Fruit fly (Drosophila melanogaster) whole organism, embryonic: ENCODE measurements around the gene Nazo.

Source experiments
- B-H1 ChIP-seq: fragments of 200-800 bp; sonication (Bioruptor generic); IDR thresholded peaks from 3 replicates; pipeline ENCODE4 v1.3.6; 2022; ENCODE audit warnings: missing biosample characterization, missing genetic modification characterization
- Blimp-1 ChIP-seq: fragments of 200-800 bp; sonication (Bioruptor generic); optimal IDR thresholded peaks from 3 replicates; lab custom pipeline; 2018; ENCODE audit warnings: missing biosample characterization, missing genetic modification characterization, mild to moderate bottlenecking, moderate library complexity, missing genetic modification reagents
- CG10209 ChIP-seq: fragments of 200-800 bp; sonication (Bioruptor generic); optimal IDR thresholded peaks from 3 replicates; lab custom pipeline; 2017; ENCODE audit warnings: missing biosample characterization, mild to moderate bottlenecking, missing genetic modification characterization, missing genetic modification reagents
- CG11085 ChIP-seq: fragments of 200-800 bp; sonication (Bioruptor generic); IDR thresholded peaks from 2 replicates; pipeline ENCODE4 v1.3.6; 2022; ENCODE audit warnings: missing biosample characterization, missing genetic modification characterization
- CG12071 ChIP-seq: fragments of 200-800 bp; sonication (Bioruptor generic); optimal IDR thresholded peaks from 3 replicates; lab custom pipeline; 2018; ENCODE audit warnings: missing biosample characterization, mild to moderate bottlenecking, missing genetic modification characterization
- CG12104 ChIP-seq: fragments of 200-800 bp; sonication (Bioruptor generic); optimal IDR thresholded peaks from 3 replicates; lab custom pipeline; 2016; ENCODE audit warnings: missing biosample characterization, missing genetic modification characterization
- CG12391 ChIP-seq: fragments of 200-800 bp; sonication (Bioruptor generic); optimal IDR thresholded peaks from 3 replicates; lab custom pipeline; 2018; ENCODE audit warnings: missing biosample characterization, mild to moderate bottlenecking, missing genetic modification characterization, moderate library complexity
- CG12659 ChIP-seq: fragments of 200-800 bp; sonication (Bioruptor generic); optimal IDR thresholded peaks from 3 replicates; lab custom pipeline; 2017; ENCODE audit warnings: mild to moderate bottlenecking, missing biosample characterization, missing genetic modification reagents, missing genetic modification characterization
- CG15011 ChIP-seq: fragments of 200-800 bp; sonication (Bioruptor generic); optimal IDR thresholded peaks from 3 replicates; lab custom pipeline; 2018; ENCODE audit warnings: missing biosample characterization, mild to moderate bottlenecking, missing genetic modification characterization
- CG15269 ChIP-seq: fragments of 200-800 bp; sonication (Bioruptor generic); optimal IDR thresholded peaks from 2 replicates; lab custom pipeline; 2018; ENCODE audit warnings: missing biosample characterization, mild to moderate bottlenecking, missing genetic modification characterization, moderate library complexity
- CG17361 ChIP-seq: fragments of 200-800 bp; sonication (Bioruptor generic); IDR thresholded peaks from 3 replicates; pipeline ENCODE4 v1.3.6; 2022; ENCODE audit warnings: missing biosample characterization, missing genetic modification characterization
- CG17568 ChIP-seq: fragments of 200-800 bp; sonication (Bioruptor generic); optimal IDR thresholded peaks from 2 replicates; lab custom pipeline; 2018; ENCODE audit warnings: missing biosample characterization, mild to moderate bottlenecking, missing genetic modification characterization, moderate library complexity
- CG2678 ChIP-seq: fragments of 200-800 bp; sonication (Bioruptor generic); optimal IDR thresholded peaks from 3 replicates; lab custom pipeline; 2019; ENCODE audit warnings: missing biosample characterization, mild to moderate bottlenecking, missing genetic modification characterization, moderate library complexity
- CG31224 ChIP-seq: fragments of 200-800 bp; sonication (Bioruptor generic); IDR thresholded peaks from 2 replicates; pipeline ENCODE4 v1.3.6; 2022; ENCODE audit warnings: missing biosample characterization, missing genetic modification characterization
- CG3281 ChIP-seq: fragments of 200-800 bp; sonication (Bioruptor generic); optimal IDR thresholded peaks from 3 replicates; lab custom pipeline; 2017; ENCODE audit warnings: missing biosample characterization, mild to moderate bottlenecking, missing genetic modification characterization
- CG33213 ChIP-seq: fragments of 200-800 bp; sonication (Bioruptor generic); optimal IDR thresholded peaks from 3 replicates; lab custom pipeline; 2016; ENCODE audit warnings: missing biosample characterization, missing genetic modification characterization
- CG34422 ChIP-seq: fragments of 200-800 bp; sonication (Bioruptor generic); IDR thresholded peaks from 3 replicates; pipeline ENCODE4 v1.3.6; 2022; ENCODE audit warnings: missing biosample characterization, missing genetic modification characterization
- CG42726 ChIP-seq: fragments of 200-800 bp; sonication (Bioruptor generic); IDR thresholded peaks from 2 replicates; pipeline ENCODE4 v1.3.6; 2022; ENCODE audit warnings: missing biosample characterization, missing genetic modification characterization; ENCODE audit not compliant: partially characterized antibody
- CG4282 ChIP-seq: fragments of 200-800 bp; sonication (Bioruptor generic); optimal IDR thresholded peaks from 2 replicates; lab custom pipeline; 2016; ENCODE audit warnings: missing biosample characterization, missing genetic modification characterization
- CG4360 ChIP-seq: fragments of 200-800 bp; sonication (Bioruptor generic); IDR thresholded peaks from 2 replicates; pipeline ENCODE4 v1.3.6; 2022; ENCODE audit warnings: missing biosample characterization, missing genetic modification characterization
- CG4424 ChIP-seq: fragments of 200-800 bp; sonication (Bioruptor generic); optimal IDR thresholded peaks from 3 replicates; lab custom pipeline; 2016; ENCODE audit warnings: missing biosample characterization, missing genetic modification characterization
- CG4854 ChIP-seq: fragments of 200-800 bp; sonication (Bioruptor generic); optimal IDR thresholded peaks from 2 replicates; lab custom pipeline; 2016; ENCODE audit warnings: missing biosample characterization, missing genetic modification characterization, inconsistent platforms
- CG7987 ChIP-seq: fragments of 200-800 bp; sonication (Bioruptor generic); optimal IDR thresholded peaks from 2 replicates; lab custom pipeline; 2018; ENCODE audit warnings: missing biosample characterization, mild to moderate bottlenecking, missing genetic modification characterization, moderate library complexity
- Deaf1 ChIP-seq: fragments of 200-800 bp; optimal IDR thresholded peaks from 3 replicates; lab custom pipeline; 2019; ENCODE audit warnings: missing biosample characterization, mild to moderate bottlenecking, missing genetic modification characterization, moderate library complexity
- ERR ChIP-seq: fragments of 200-800 bp; sonication (Bioruptor generic); optimal IDR thresholded peaks from 2 replicates; lab custom pipeline; 2016; ENCODE audit warnings: missing biosample characterization, missing genetic modification characterization
- Fer2 ChIP-seq: fragments of 200-800 bp; sonication (Bioruptor generic); optimal IDR thresholded peaks from 2 replicates; lab custom pipeline; 2018; ENCODE audit warnings: missing biosample characterization, mild to moderate bottlenecking, missing genetic modification characterization, moderate library complexity
- HmgZ ChIP-seq: fragments of 200-800 bp; sonication (Bioruptor generic); optimal IDR thresholded peaks from 2 replicates; lab custom pipeline; 2018; ENCODE audit warnings: missing biosample characterization, mild to moderate bottlenecking, missing genetic modification characterization
- Lhr ChIP-seq: fragments of 200-800 bp; sonication (Bioruptor generic); optimal IDR thresholded peaks from 3 replicates; lab custom pipeline; 2017; ENCODE audit warnings: mild to moderate bottlenecking, missing biosample characterization, missing genetic modification reagents, missing genetic modification characterization
- Max ChIP-seq: fragments of 200-800 bp; sonication (Bioruptor generic); optimal IDR thresholded peaks from 2 replicates; lab custom pipeline; 2016; ENCODE audit warnings: missing biosample characterization, mild to moderate bottlenecking, missing genetic modification characterization
- Poxn ChIP-seq: fragments of 200-800 bp; sonication (Bioruptor generic); IDR thresholded peaks from 2 replicates; pipeline ENCODE4 v1.3.6; 2022; ENCODE audit warnings: missing biosample characterization, missing genetic modification characterization
- Rx ChIP-seq: fragments of 200-800 bp; sonication (Bioruptor generic); IDR thresholded peaks from 2 replicates; pipeline ENCODE4 v1.3.6; 2022; ENCODE audit warnings: missing biosample characterization, missing genetic modification characterization
- Sry-β ChIP-seq: fragments of 200-800 bp; sonication (Bioruptor generic); optimal IDR thresholded peaks from 2 replicates; lab custom pipeline; 2018; ENCODE audit warnings: missing biosample characterization, mild to moderate bottlenecking, missing genetic modification characterization, moderate library complexity
- Sry-δ ChIP-seq: fragments of 200-800 bp; sonication (Bioruptor generic); optimal IDR thresholded peaks from 2 replicates; lab custom pipeline; 2016; ENCODE audit warnings: missing biosample characterization, missing genetic modification characterization
- Tbp ChIP-seq: fragments of >200 bp; optimal IDR thresholded peaks from 2 replicates; lab custom pipeline; 2018; ENCODE audit warnings: missing biosample characterization, missing genetic modification characterization
- Vsx1 ChIP-seq: fragments of 200-800 bp; sonication (Bioruptor generic); optimal IDR thresholded peaks from 2 replicates; lab custom pipeline; 2017; ENCODE audit warnings: missing biosample characterization, mild to moderate bottlenecking, missing genetic modification characterization, missing genetic modification reagents
- abd-A ChIP-seq: fragments of 200-800 bp; sonication (Bioruptor generic); optimal IDR thresholded peaks from 3 replicates; lab custom pipeline; 2019; ENCODE audit warnings: missing biosample characterization, mild to moderate bottlenecking, missing genetic modification characterization, moderate library complexity
- ac ChIP-seq: fragments of 200-800 bp; sonication (Bioruptor generic); optimal IDR thresholded peaks from 3 replicates; lab custom pipeline; 2017; ENCODE audit warnings: missing biosample characterization, mild to moderate bottlenecking, missing genetic modification characterization
- ara ChIP-seq: fragments of 200-800 bp; sonication (Bioruptor generic); IDR thresholded peaks from 2 replicates; pipeline ENCODE4 v1.3.6; 2022; ENCODE audit warnings: missing biosample characterization, missing genetic modification characterization
- btn ChIP-seq: fragments of 200-800 bp; sonication (Bioruptor generic); optimal IDR thresholded peaks from 2 replicates; lab custom pipeline; 2016; ENCODE audit warnings: missing biosample characterization, missing genetic modification characterization
- cas ChIP-seq: fragments of 200-800 bp; sonication (Bioruptor generic); IDR thresholded peaks from 2 replicates; pipeline ENCODE4 v1.3.6; 2022; ENCODE audit warnings: missing biosample characterization, missing genetic modification characterization
- chinmo ChIP-seq: fragments of 200-800 bp; sonication (Bioruptor generic); IDR thresholded peaks from 4 replicates; pipeline ENCODE4 v1.3.6; 2022; ENCODE audit warnings: missing biosample characterization, missing genetic modification characterization; ENCODE audit not compliant: partially characterized antibody
- dmrt11E ChIP-seq: fragments of 200-800 bp; sonication (Bioruptor generic); optimal IDR thresholded peaks from 3 replicates; lab custom pipeline; 2018; ENCODE audit warnings: missing biosample characterization, mild to moderate bottlenecking, missing genetic modification characterization, moderate library complexity
- grau ChIP-seq: fragments of 200-800 bp; optimal IDR thresholded peaks from 3 replicates; lab custom pipeline; 2019; ENCODE audit warnings: missing biosample characterization, mild to moderate bottlenecking, missing genetic modification characterization, moderate library complexity
- gt ChIP-seq: fragments of 200-800 bp; sonication (Bioruptor generic); IDR thresholded peaks from 2 replicates; pipeline ENCODE4 v1.3.6; 2022; ENCODE audit warnings: missing biosample characterization, missing genetic modification characterization
- lov ChIP-seq, 2 experiments: fragments of 200-800 bp in 1 of 2; fragments of >200 bp in 1 of 2; sonication (Bioruptor generic) in 1 of 2; IDR thresholded peaks in 1 of 2; optimal IDR thresholded peaks in 1 of 2; 2 replicates in 1 of 2; 3 replicates in 1 of 2; pipeline versions ENCODE4 v1.3.6 to Lab custom; 2017 to 2022; ENCODE audit warnings: missing biosample characterization in 1 of 2, missing genetic modification characterization in 1 of 2
- luna ChIP-seq: fragments of 200-800 bp; sonication (Bioruptor generic); optimal IDR thresholded peaks from 2 replicates; lab custom pipeline; 2016; ENCODE audit warnings: missing biosample characterization, missing genetic modification characterization
- pzg ChIP-seq: fragments of 200-800 bp; sonication (Bioruptor generic); optimal IDR thresholded peaks from 3 replicates; lab custom pipeline; 2018; ENCODE audit warnings: missing biosample characterization, mild to moderate bottlenecking, missing genetic modification characterization, moderate library complexity
- sim ChIP-seq: fragments of 200-800 bp; sonication (Bioruptor generic); IDR thresholded peaks from 2 replicates; pipeline ENCODE4 v1.3.6; 2022; ENCODE audit warnings: missing biosample characterization, missing genetic modification characterization
- tap ChIP-seq: fragments of 200-800 bp; optimal IDR thresholded peaks from 3 replicates; lab custom pipeline; 2019; ENCODE audit warnings: missing biosample characterization, mild to moderate bottlenecking, missing genetic modification characterization, moderate library complexity
- trh ChIP-seq: fragments of 200-800 bp; sonication (Bioruptor generic); optimal IDR thresholded peaks from 2 replicates; lab custom pipeline; 2016; ENCODE audit warnings: missing biosample characterization, missing genetic modification characterization
- unc-4 ChIP-seq: fragments of 200-800 bp; sonication (Bioruptor generic); IDR thresholded peaks from 2 replicates; pipeline ENCODE4 v1.3.6; 2022; ENCODE audit warnings: missing biosample characterization, missing genetic modification characterization; ENCODE audit not compliant: partially characterized antibody

The Nazo gene

dm6 chr3R:8256040-8256439, 31.6 kb upstream of the Nazo start (continued):
- TF ChIP-seq CG2678 (tag; lab: Kevin White, UChicago), result peak; percentile 61
- TF ChIP-seq CG12071 (GFP tag; lab: Kevin White, UChicago), result peak; percentile 22
- no peak for TF ChIP-seq CG7987 (GFP tag; lab: Kevin White, UChicago)
- TF ChIP-seq Sry-β, result no peak
- TF ChIP-seq CG12391 (tag; lab: Kevin White, UChicago), result no peak
- no peak for TF ChIP-seq Blimp-1 (GFP tag; lab: Kevin White, UChicago)
- TF ChIP-seq grau (tag; lab: Kevin White, UChicago), result peak; percentile 54
- no peak for TF ChIP-seq CG4854 (GFP tag; lab: Kevin White, UChicago)
- TF ChIP-seq Max, result no peak
- no peak for TF ChIP-seq abd-A (tag; lab: Kevin White, UChicago)
- no peak for TF ChIP-seq sim
- TF ChIP-seq Deaf1 (tag; lab: Kevin White, UChicago), result peak; percentile 4
- TF ChIP-seq Fer2, result no peak
- TF ChIP-seq CG33213 (GFP tag; lab: Kevin White, UChicago), result no peak
- TF ChIP-seq chinmo, result no peak
- TF ChIP-seq trh (GFP tag; lab: Kevin White, UChicago), result no peak
- no peak for TF ChIP-seq cas
- TF ChIP-seq CG11085 (GFP tag; lab: Robert Waterston, UW), result no peak
- TF ChIP-seq CG4282 (GFP tag; lab: Kevin White, UChicago), result no peak
- no peak for TF ChIP-seq CG42726 (GFP tag; lab: Robert Waterston, UW)
- no peak for TF ChIP-seq ERR
- no peak for TF ChIP-seq CG4360
- TF ChIP-seq unc-4 (GFP tag; lab: Robert Waterston, UW), result no peak
- TF ChIP-seq HmgZ (tag; lab: Kevin White, UChicago), result peak; percentile 2
- TF ChIP-seq CG15269 (tag; lab: Kevin White, UChicago), result peak; percentile 52
- TF ChIP-seq ac (GFP tag; lab: Kevin White, UChicago), result no peak
- no peak for TF ChIP-seq tap (tag; lab: Kevin White, UChicago)
- no peak for TF ChIP-seq pzg
- TF ChIP-seq CG17568 (GFP tag; lab: Kevin White, UChicago), result no peak
- no peak for TF ChIP-seq ara (GFP tag; lab: Robert Waterston, UW)
- TF ChIP-seq CG3281 (GFP tag; lab: Kevin White, UChicago), result peak; percentile 45
- TF ChIP-seq luna, result no peak
- no peak for TF ChIP-seq CG12104 (GFP tag; lab: Kevin White, UChicago)
- no peak for TF ChIP-seq CG4424 (GFP tag; lab: Kevin White, UChicago)
- no peak for TF ChIP-seq Sry-δ (GFP tag; lab: Kevin White, UChicago)
- no peak for TF ChIP-seq dmrt11E (tag; lab: Kevin White, UChicago)
- TF ChIP-seq CG15011 (GFP tag; lab: Kevin White, UChicago), result no peak
- TF ChIP-seq CG34422 (GFP tag; lab: Robert Waterston, UW), result no peak
- TF ChIP-seq Vsx1 (GFP tag; lab: Kevin White, UChicago), result no peak
- TF ChIP-seq CG17361 (GFP tag; lab: Robert Waterston, UW), result 0 out of 3 replicates have a peak, but pooled peaks have one; percentile 43
- TF ChIP-seq Poxn (GFP tag; lab: Robert Waterston, UW), result no peak
- no peak for TF ChIP-seq Tbp (GFP tag; lab: Kevin White, UChicago)
- TF ChIP-seq Lhr (GFP tag; lab: Kevin White, UChicago), result no peak
- TF ChIP-seq CG31224 (GFP tag; lab: Robert Waterston, UW), result no peak
- TF ChIP-seq Rx (GFP tag; lab: Robert Waterston, UW), result no peak
- peak; percentile 32 for TF ChIP-seq CG10209 (GFP tag; lab: Kevin White, UChicago)
- TF ChIP-seq btn (GFP tag; lab: Kevin White, UChicago), result no peak
- no peak for TF ChIP-seq lov (optimal IDR thresholded peaks at IDR 0.05; lab: Kevin White, UChicago)
- TF ChIP-seq lov (GFP tag; IDR thresholded peaks at IDR 0.05; lab: Robert Waterston, UW), result no peak
- TF ChIP-seq CG12659 (GFP tag; lab: Kevin White, UChicago), result no peak
- TF ChIP-seq gt, result no peak
- TF ChIP-seq B-H1 (GFP tag; lab: Robert Waterston, UW), result no peak; the same call in 2 of the 3 replicates
